Worm (Caenorhabditis elegans) whole organism, L1 larva: Measurements from ENCODE around the gene syd-9.

Source experiments
- C04F5.9 ChIP-seq: sonication (generic microtip); optimal IDR thresholded peaks from 2 replicates; lab custom pipeline; 2016; ENCODE audit warnings: missing genetic modification characterization, missing compliant biosample characterization
- C16A3.4 ChIP-seq: fragments of 150-350 bp; optimal IDR thresholded peaks from 2 replicates; lab custom pipeline; 2014; ENCODE audit warnings: missing biosample characterization, missing genetic modification characterization
- Y116A8C.19 ChIP-seq: sonication (generic microtip); optimal IDR thresholded peaks from 2 replicates; lab custom pipeline; 2016; ENCODE audit warnings: missing compliant biosample characterization, missing genetic modification characterization, borderline replicate concordance
- aha-1 ChIP-seq: fragments of 150-350 bp; optimal IDR thresholded peaks from 2 replicates; lab custom pipeline; 2014; ENCODE audit warnings: missing biosample characterization, missing genetic modification characterization
- aly-2 ChIP-seq: fragments of 150-350 bp; optimal IDR thresholded peaks from 2 replicates; lab custom pipeline; 2014; ENCODE audit warnings: missing biosample characterization, missing genetic modification characterization
- ama-1 ChIP-seq: fragments of 150-350 bp; optimal IDR thresholded peaks from 2 replicates; lab custom pipeline; 2014
- blmp-1 ChIP-seq: fragments of 150-350 bp; optimal IDR thresholded peaks from 2 replicates; lab custom pipeline; 2014; ENCODE audit warnings: missing biosample characterization, missing genetic modification characterization
- ceh-8 ChIP-seq: fragments of 200-800 bp; sonication (Bioruptor generic); optimal IDR thresholded peaks from 2 replicates; lab custom pipeline; 2018; ENCODE audit warnings: mild to moderate bottlenecking, missing genetic modification characterization, moderate library complexity, missing compliant biosample characterization
- ceh-88 ChIP-seq: fragments of 200-800 bp; sonication (Bioruptor generic); IDR thresholded peaks from 2 replicates; pipeline ENCODE4 v1.3.6; 2022; ENCODE audit warnings: missing genetic modification characterization, missing compliant biosample characterization
- ces-1 ChIP-seq: fragments of 150-350 bp; optimal IDR thresholded peaks from 2 replicates; lab custom pipeline; 2014; ENCODE audit warnings: missing biosample characterization, missing genetic modification reagents, missing genetic modification characterization
- dpl-1 ChIP-seq, 3 experiments: fragments of 150-350 bp in 2 of 3; sonication (generic microtip) in 1 of 3; optimal IDR thresholded peaks; 2 replicates each; lab custom pipeline; 2014 to 2017; ENCODE audit warnings: missing biosample characterization in 3 of 3, missing genetic modification characterization in 3 of 3, missing genetic modification reagents in 3 of 3
- dsc-1 ChIP-seq: sonication (generic microtip); optimal IDR thresholded peaks from 2 replicates; lab custom pipeline; 2016; ENCODE audit warnings: mild to moderate bottlenecking, missing genetic modification characterization, missing compliant biosample characterization
- efl-1 ChIP-seq, 4 experiments: fragments of 150-350 bp; optimal IDR thresholded peaks in 3 of 4; peaks in 1 of 4; 1 replicate in 1 of 4; 2 replicates in 3 of 4; lab custom pipeline; 2014; ENCODE audit warnings: missing biosample characterization in 2 of 4, missing genetic modification characterization in 2 of 4, missing genetic modification reagents in 2 of 4
- elt-2 ChIP-seq: sonication (generic microtip); optimal IDR thresholded peaks from 2 replicates; lab custom pipeline; 2016; ENCODE audit warnings: missing genetic modification characterization, mild to moderate bottlenecking, inconsistent platforms, missing compliant biosample characterization, missing genetic modification reagents
- elt-3 ChIP-seq, 6 experiments: fragments of 150-350 bp in 1 of 6; sonication (generic microtip); optimal IDR thresholded peaks; 2 replicates each; lab custom pipeline; 2017 to 2018; ENCODE audit warnings: missing biosample characterization in 6 of 6, missing genetic modification characterization in 6 of 6, inconsistent platforms in 1 of 6
- fkh-4 ChIP-seq: sonication (generic microtip); optimal IDR thresholded peaks from 2 replicates; lab custom pipeline; 2016; ENCODE audit warnings: missing compliant biosample characterization, missing genetic modification characterization, borderline replicate concordance
- fos-1 ChIP-seq: fragments of 150-350 bp; optimal IDR thresholded peaks from 2 replicates; lab custom pipeline; 2014; ENCODE audit warnings: missing biosample characterization, missing genetic modification characterization
- grh-1 ChIP-seq: fragments of 200-800 bp; sonication (Bioruptor generic); IDR thresholded peaks from 2 replicates; pipeline ENCODE4 v1.3.6; 2022; ENCODE audit warnings: missing genetic modification reagents, missing genetic modification characterization, missing compliant biosample characterization
- hlh-17 ChIP-seq: fragments of 200-800 bp; sonication (Bioruptor generic); optimal IDR thresholded peaks from 2 replicates; lab custom pipeline; 2018; ENCODE audit warnings: missing genetic modification characterization, mild to moderate bottlenecking, missing compliant biosample characterization, moderate library complexity, borderline replicate concordance
- irx-1 ChIP-seq: sonication (generic microtip); optimal IDR thresholded peaks from 2 replicates; lab custom pipeline; 2016; ENCODE audit warnings: missing genetic modification characterization, missing compliant biosample characterization
- isw-1 ChIP-seq: fragments of 200-800 bp; sonication (Bioruptor generic); IDR thresholded peaks from 2 replicates; pipeline ENCODE4 v1.3.6; 2022; ENCODE audit warnings: missing genetic modification characterization, missing compliant biosample characterization
- lin-13 ChIP-seq: fragments of 150-350 bp; optimal IDR thresholded peaks from 2 replicates; lab custom pipeline; 2014; ENCODE audit warnings: missing biosample characterization, missing genetic modification reagents, missing genetic modification characterization
- lin-14 ChIP-seq: fragments of 200-800 bp; sonication (Bioruptor generic); optimal IDR thresholded peaks from 2 replicates; lab custom pipeline; 2018; ENCODE audit warnings: mild to moderate bottlenecking, missing genetic modification characterization, moderate library complexity, missing compliant biosample characterization
- lin-15B ChIP-seq: fragments of 150-350 bp; sonication (generic microtip); optimal IDR thresholded peaks from 3 replicates; lab custom pipeline; 2014; ENCODE audit warnings: missing biosample characterization, missing genetic modification characterization
- lin-35 ChIP-seq, 2 experiments: fragments of 150-350 bp; optimal IDR thresholded peaks; 2 replicates each; lab custom pipeline; 2014; ENCODE audit warnings: missing biosample characterization in 2 of 2, missing genetic modification characterization in 2 of 2, missing genetic modification reagents in 2 of 2
- lin-39 ChIP-seq: fragments of 150-350 bp; optimal IDR thresholded peaks from 2 replicates; lab custom pipeline; 2014; ENCODE audit warnings: missing biosample characterization, missing genetic modification reagents, missing genetic modification characterization
- mef-2 ChIP-seq: fragments of 150-350 bp; optimal IDR thresholded peaks from 2 replicates; lab custom pipeline; 2014; ENCODE audit warnings: missing biosample characterization, missing genetic modification characterization
- mep-1 ChIP-seq: fragments of 150-350 bp; optimal IDR thresholded peaks from 2 replicates; lab custom pipeline; 2014; ENCODE audit warnings: missing biosample characterization, missing genetic modification characterization
- nhr-12 ChIP-seq: sonication (generic microtip); optimal IDR thresholded peaks from 2 replicates; lab custom pipeline; 2017; ENCODE audit warnings: missing biosample characterization, missing genetic modification characterization
- nhr-19 ChIP-seq: fragments of 200-800 bp; sonication (Bioruptor generic); conservative IDR thresholded peaks from 2 replicates; pipeline ENCODE4 v1.3.6; 2022; ENCODE audit warnings: missing genetic modification characterization, missing compliant biosample characterization
- nhr-47 ChIP-seq: sonication (generic microtip); optimal IDR thresholded peaks from 2 replicates; lab custom pipeline; 2016; ENCODE audit warnings: mild to moderate bottlenecking, missing genetic modification characterization, moderate library complexity, missing compliant biosample characterization
- nhr-71 ChIP-seq: sonication (generic microtip); optimal IDR thresholded peaks from 2 replicates; lab custom pipeline; 2016; ENCODE audit warnings: mild to moderate bottlenecking, missing genetic modification characterization, moderate library complexity, missing compliant biosample characterization
- nhr-76 ChIP-seq: sonication (generic microtip); optimal IDR thresholded peaks from 2 replicates; lab custom pipeline; 2017; ENCODE audit warnings: missing biosample characterization, missing genetic modification characterization
- nhr-84 ChIP-seq: sonication (generic microtip); optimal IDR thresholded peaks from 2 replicates; lab custom pipeline; 2017; ENCODE audit warnings: missing biosample characterization, missing genetic modification characterization
- nhr-85 ChIP-seq: sonication (generic microtip); peaks from one replicate; lab custom pipeline; 2016; ENCODE audit warnings: missing genetic modification characterization, inconsistent platforms, missing compliant biosample characterization
- pag-3 ChIP-seq: sonication (generic microtip); optimal IDR thresholded peaks from 2 replicates; lab custom pipeline; 2017; ENCODE audit warnings: missing genetic modification characterization, mild to moderate bottlenecking, missing compliant biosample characterization, antibody characterized with exemption, borderline replicate concordance; ENCODE audit not compliant: insufficient read depth
- pax-3 ChIP-seq: fragments of 200-800 bp; sonication (Bioruptor generic); optimal IDR thresholded peaks from 2 replicates; lab custom pipeline; 2018; ENCODE audit warnings: mild to moderate bottlenecking, missing genetic modification characterization, moderate library complexity, missing compliant biosample characterization
- rnt-1 ChIP-seq: sonication (generic microtip); optimal IDR thresholded peaks from 2 replicates; lab custom pipeline; 2016; ENCODE audit warnings: mild to moderate bottlenecking, missing genetic modification characterization, moderate library complexity, missing compliant biosample characterization
- snu-23 ChIP-seq: sonication (generic microtip); optimal IDR thresholded peaks from 2 replicates; lab custom pipeline; 2016; ENCODE audit warnings: missing genetic modification characterization, missing compliant biosample characterization
- sptf-1 ChIP-seq: fragments of 150-350 bp; optimal IDR thresholded peaks from 2 replicates; lab custom pipeline; 2014; ENCODE audit warnings: missing biosample characterization, missing genetic modification characterization
- sup-37 ChIP-seq: fragments of 200-800 bp; sonication (Bioruptor generic); optimal IDR thresholded peaks from 2 replicates; lab custom pipeline; 2018; ENCODE audit warnings: mild to moderate bottlenecking, missing genetic modification characterization, missing compliant biosample characterization
- swsn-7 ChIP-seq: sonication (generic microtip); optimal IDR thresholded peaks from 2 replicates; lab custom pipeline; 2016; ENCODE audit warnings: missing genetic modification characterization, missing compliant biosample characterization
- tbx-2 ChIP-seq: sonication (generic microtip); optimal IDR thresholded peaks from 2 replicates; lab custom pipeline; 2016; ENCODE audit warnings: missing genetic modification characterization, missing compliant biosample characterization
- unc-86 ChIP-seq: sonication (generic microtip); optimal IDR thresholded peaks from 2 replicates; lab custom pipeline; 2016; ENCODE audit warnings: missing genetic modification characterization, missing compliant biosample characterization
- unc-98 ChIP-seq: fragments of 200-800 bp; sonication (Bioruptor generic); IDR thresholded peaks from 2 replicates; pipeline ENCODE4 v1.3.6; 2022; ENCODE audit warnings: missing genetic modification characterization, missing compliant biosample characterization
- xbp-1 ChIP-seq: sonication (generic microtip); optimal IDR thresholded peaks from 2 replicates; lab custom pipeline; 2016; ENCODE audit warnings: missing genetic modification characterization, missing compliant biosample characterization
- zag-1 ChIP-seq: fragments of 150-350 bp; optimal IDR thresholded peaks from 2 replicates; lab custom pipeline; 2014; ENCODE audit warnings: missing biosample characterization, missing genetic modification characterization
- ztf-11 ChIP-seq, 2 experiments: sonication (generic microtip); optimal IDR thresholded peaks; 2 replicates each; lab custom pipeline; 2016 to 2017; ENCODE audit warnings: missing genetic modification characterization in 2 of 2, missing biosample characterization in 1 of 2, missing compliant biosample characterization in 1 of 2
- ztf-4 ChIP-seq: fragments of 150-350 bp; optimal IDR thresholded peaks from 2 replicates; lab custom pipeline; 2014; ENCODE audit warnings: missing biosample characterization, missing genetic modification characterization

Gene syd-9

ce11 chrX:7177341-7177740, 40.6 kb upstream of the syd-9 start, which contains the start of gene F43E12.1:
Gene F43E12.1, plus strand, starts transcription at chrX:7177641.
- TF ChIP-seq swsn-7 (tag; lab: Kevin White, UChicago) (no peak), dpl-1 (GFP tag; optimal IDR thresholded peaks at IDR 0.05; lab: Kevin White, UChicago) (no peak), rnt-1 (tag; lab: Kevin White, UChicago) (no peak), unc-86 (tag; lab: Kevin White, UChicago) (no peak), lin-13 (no peak), fkh-4 (tag; lab: Kevin White, UChicago) (no peak), fos-1 (tag; lab: Kevin White, UChicago) (no peak), nhr-84 (no peak), elt-3 (tag; optimal IDR thresholded peaks at IDR 0.05; lab: Kevin White, UChicago) (no peak), zag-1 (no peak), nhr-47 (tag; lab: Kevin White, UChicago) (no peak), efl-1 (optimal IDR thresholded peaks at IDR 0.05; lab: Kevin White, UChicago) (no peak), efl-1 (GFP tag; optimal IDR thresholded peaks at IDR 0.05 in 1 of 2; lab: Kevin White, UChicago) (no peak), snu-23 (GFP tag; lab: Kevin White, UChicago) (no peak), blmp-1 (tag; lab: Kevin White, UChicago) (no peak), nhr-85 (no peak), sup-37 (GFP tag; lab: Kevin White, UChicago) (no peak), ztf-4 (no peak), Y116A8C.19 (no peak)

- no peak for TF ChIP-seq lin-15B (tag; lab: Kevin White, UChicago)
- TF ChIP-seq ces-1 = no peak
- TF ChIP-seq dsc-1 = peak; percentile 69
- no peak for TF ChIP-seq Y116A8C.19
- no peak for TF ChIP-seq pag-3 (tag; lab: Kevin White, UChicago)
- no peak for TF ChIP-seq ama-1 (lab: Kevin White, UChicago)
- no peak for TF ChIP-seq hlh-17 (GFP tag; lab: Kevin White, UChicago)
- peak; percentile 83 for TF ChIP-seq lin-14 (GFP tag; lab: Kevin White, UChicago)
- TF ChIP-seq lin-39 = peak; percentile 53
- no peak for TF ChIP-seq nhr-84
- TF ChIP-seq isw-1 (GFP tag; lab: Robert Waterston, UW) = peak; percentile 40; the same call in 1 of the 2 replicates
- TF ChIP-seq C16A3.4 (tag; lab: Kevin White, UChicago) = peak; percentile 97
- TF ChIP-seq mef-2 = peak; percentile 29
- TF ChIP-seq zag-1 = no peak
- peak; percentile 96 for TF ChIP-seq nhr-85
- peak; percentile 7 for TF ChIP-seq aha-1 (tag; lab: Kevin White, UChicago)
- TF ChIP-seq aly-2 = peak; percentile 79
- TF ChIP-seq nhr-19 (GFP tag; lab: Robert Waterston, UW) = peak; percentile 89
- TF ChIP-seq grh-1 = peak; percentile 89
- peak; percentile 74 for TF ChIP-seq pax-3 (tag; lab: Kevin White, UChicago)
- TF ChIP-seq sptf-1 (tag; lab: Kevin White, UChicago) = no peak
- peak; percentile 54 for TF ChIP-seq C04F5.9 (tag; lab: Kevin White, UChicago)
- peak; percentile 54 to 91 for TF ChIP-seq lin-35 (GFP tag; optimal IDR thresholded peaks at IDR 0.05; lab: Kevin White, UChicago)
- peak; percentile 94 for TF ChIP-seq nhr-47 (tag; lab: Kevin White, UChicago)
- TF ChIP-seq ceh-88 = peak; percentile 87
- TF ChIP-seq ceh-8 (GFP tag; lab: Kevin White, UChicago) = peak; percentile 69
- TF ChIP-seq efl-1 (optimal IDR thresholded peaks at IDR 0.05; lab: Kevin White, UChicago) = peak; percentile 66 to 70
- peak in 1 of 2 experiments; percentile 92 for TF ChIP-seq efl-1 (GFP tag; optimal IDR thresholded peaks at IDR 0.05 in 1 of 2; lab: Kevin White, UChicago)
- peak in 5 of 6 experiments; percentile 17 to 98 (median 85) for TF ChIP-seq elt-3 (tag; optimal IDR thresholded peaks at IDR 0.05; lab: Kevin White, UChicago)
- peak; percentile 76 for TF ChIP-seq rnt-1 (tag; lab: Kevin White, UChicago)
- peak; percentile 89 for TF ChIP-seq mep-1
- TF ChIP-seq nhr-76 (tag; lab: Kevin White, UChicago) = no peak
- TF ChIP-seq ztf-11 (tag; optimal IDR thresholded peaks at IDR 0.05; lab: Kevin White, UChicago) = peak in 1 of 2 experiments; percentile 80
- TF ChIP-seq ztf-4 = peak; percentile 88
- peak; percentile 94 for TF ChIP-seq xbp-1 (tag; lab: Kevin White, UChicago)
- TF ChIP-seq irx-1 (tag; lab: Kevin White, UChicago) = peak; percentile 75
- TF ChIP-seq nhr-71 = peak; percentile 91
- TF ChIP-seq elt-2 (tag; lab: Kevin White, UChicago) = peak; percentile 92
- TF ChIP-seq tbx-2 = peak; percentile 89
- TF ChIP-seq unc-98 (GFP tag; lab: Robert Waterston, UW) = no peak
- no peak for TF ChIP-seq nhr-12
- TF ChIP-seq lin-13 = peak; percentile 71
Observed at ce11 chrX:7181627-7182026, 36.3 kb upstream of the syd-9 start.
